Worm (Caenorhabditis elegans) whole organism, L1 larva: Measurements from ENCODE around the gene col-146.

Experiments used
- C04F5.9 ChIP-seq: sonication (generic microtip); optimal IDR thresholded peaks from 2 replicates; lab custom pipeline; 2016; ENCODE audit warnings: missing genetic modification characterization, missing compliant biosample characterization
- aha-1 ChIP-seq: fragments of 150-350 bp; optimal IDR thresholded peaks from 2 replicates; lab custom pipeline; 2014; ENCODE audit warnings: missing biosample characterization, missing genetic modification characterization
- alr-1 ChIP-seq: fragments of 200-800 bp; sonication (Bioruptor generic); optimal IDR thresholded peaks from 2 replicates; lab custom pipeline; 2018; ENCODE audit warnings: borderline replicate concordance, mild to moderate bottlenecking, missing genetic modification characterization, missing compliant biosample characterization
- aly-2 ChIP-seq: fragments of 150-350 bp; optimal IDR thresholded peaks from 2 replicates; lab custom pipeline; 2014; ENCODE audit warnings: missing biosample characterization, missing genetic modification characterization
- ama-1 ChIP-seq: fragments of 150-350 bp; optimal IDR thresholded peaks from 2 replicates; lab custom pipeline; 2014
- ceh-63 ChIP-seq: fragments of 200-800 bp; sonication (Bioruptor generic); optimal IDR thresholded peaks from 2 replicates; lab custom pipeline; 2018; ENCODE audit warnings: mild to moderate bottlenecking, missing genetic modification characterization, missing compliant biosample characterization
- ceh-8 ChIP-seq: fragments of 200-800 bp; sonication (Bioruptor generic); optimal IDR thresholded peaks from 2 replicates; lab custom pipeline; 2018; ENCODE audit warnings: mild to moderate bottlenecking, missing genetic modification characterization, moderate library complexity, missing compliant biosample characterization
- ceh-88 ChIP-seq: fragments of 200-800 bp; sonication (Bioruptor generic); IDR thresholded peaks from 2 replicates; pipeline ENCODE4 v1.3.6; 2022; ENCODE audit warnings: missing genetic modification characterization, missing compliant biosample characterization
- ceh-90 ChIP-seq: sonication (generic microtip); optimal IDR thresholded peaks from 2 replicates; lab custom pipeline; 2016; ENCODE audit warnings: missing genetic modification characterization, missing compliant biosample characterization
- ces-1 ChIP-seq: fragments of 150-350 bp; optimal IDR thresholded peaks from 2 replicates; lab custom pipeline; 2014; ENCODE audit warnings: missing biosample characterization, missing genetic modification reagents, missing genetic modification characterization
- dpl-1 ChIP-seq, 3 experiments: fragments of 150-350 bp in 2 of 3; sonication (generic microtip) in 1 of 3; optimal IDR thresholded peaks; 2 replicates each; lab custom pipeline; 2014 to 2017; ENCODE audit warnings: missing biosample characterization in 3 of 3, missing genetic modification characterization in 3 of 3, missing genetic modification reagents in 3 of 3
- efl-1 ChIP-seq, 4 experiments: fragments of 150-350 bp; optimal IDR thresholded peaks in 3 of 4; peaks in 1 of 4; 1 replicate in 1 of 4; 2 replicates in 3 of 4; lab custom pipeline; 2014; ENCODE audit warnings: missing biosample characterization in 2 of 4, missing genetic modification characterization in 2 of 4, missing genetic modification reagents in 2 of 4
- egl-13 ChIP-seq: sonication (generic microtip); optimal IDR thresholded peaks from 2 replicates; lab custom pipeline; 2016; ENCODE audit warnings: missing genotype, missing genetic modification reagents, missing genetic modification characterization, missing compliant biosample characterization
- egl-27 ChIP-seq, 2 experiments: fragments of 150-350 bp in 1 of 2; sonication (generic microtip); optimal IDR thresholded peaks; 3 replicates each; lab custom pipeline; 2017 to 2018; ENCODE audit warnings: missing biosample characterization in 2 of 2, missing genetic modification characterization in 2 of 2, missing genetic modification reagents in 2 of 2
- ets-5 ChIP-seq: fragments of 200-800 bp; sonication (Bioruptor generic); IDR thresholded peaks from 2 replicates; pipeline ENCODE4 v1.3.6; 2022; ENCODE audit warnings: missing genetic modification characterization, missing compliant biosample characterization
- fkh-8 ChIP-seq: sonication (generic microtip); optimal IDR thresholded peaks from 2 replicates; lab custom pipeline; 2016; ENCODE audit warnings: mild to moderate bottlenecking, missing genetic modification characterization, missing compliant biosample characterization
- hlh-17 ChIP-seq: fragments of 200-800 bp; sonication (Bioruptor generic); optimal IDR thresholded peaks from 2 replicates; lab custom pipeline; 2018; ENCODE audit warnings: missing genetic modification characterization, mild to moderate bottlenecking, missing compliant biosample characterization, moderate library complexity, borderline replicate concordance
- hlh-4 ChIP-seq: sonication (generic microtip); optimal IDR thresholded peaks from 2 replicates; lab custom pipeline; 2016; ENCODE audit warnings: mild to moderate bottlenecking, missing genetic modification characterization, missing compliant biosample characterization
- hpl-2 ChIP-seq: fragments of 150-350 bp; optimal IDR thresholded peaks from 2 replicates; lab custom pipeline; 2014; ENCODE audit warnings: missing biosample characterization, missing genetic modification reagents, missing genetic modification characterization
- irx-1 ChIP-seq: sonication (generic microtip); optimal IDR thresholded peaks from 2 replicates; lab custom pipeline; 2016; ENCODE audit warnings: missing genetic modification characterization, missing compliant biosample characterization
- jun-1 ChIP-seq: fragments of 150-350 bp; optimal IDR thresholded peaks from 2 replicates; lab custom pipeline; 2014; ENCODE audit warnings: missing biosample characterization, missing genetic modification reagents, missing genetic modification characterization
- lin-13 ChIP-seq: fragments of 150-350 bp; optimal IDR thresholded peaks from 2 replicates; lab custom pipeline; 2014; ENCODE audit warnings: missing biosample characterization, missing genetic modification reagents, missing genetic modification characterization
- lin-14 ChIP-seq: fragments of 200-800 bp; sonication (Bioruptor generic); optimal IDR thresholded peaks from 2 replicates; lab custom pipeline; 2018; ENCODE audit warnings: mild to moderate bottlenecking, missing genetic modification characterization, moderate library complexity, missing compliant biosample characterization
- lin-35 ChIP-seq, 2 experiments: fragments of 150-350 bp; optimal IDR thresholded peaks; 2 replicates each; lab custom pipeline; 2014; ENCODE audit warnings: missing biosample characterization in 2 of 2, missing genetic modification characterization in 2 of 2, missing genetic modification reagents in 2 of 2
- lsy-2 ChIP-seq, 2 experiments: fragments of 150-350 bp; optimal IDR thresholded peaks; 2 replicates each; lab custom pipeline; 2014; ENCODE audit warnings: missing biosample characterization in 2 of 2, missing genetic modification characterization in 2 of 2
- mdl-1 ChIP-seq, 2 experiments: fragments of 150-350 bp; optimal IDR thresholded peaks; 2 replicates each; lab custom pipeline; 2014 to 2017; ENCODE audit warnings: missing biosample characterization in 2 of 2, missing genetic modification characterization in 2 of 2, inconsistent platforms in 1 of 2
- mef-2 ChIP-seq: fragments of 150-350 bp; optimal IDR thresholded peaks from 2 replicates; lab custom pipeline; 2014; ENCODE audit warnings: missing biosample characterization, missing genetic modification characterization
- nhr-19 ChIP-seq: fragments of 200-800 bp; sonication (Bioruptor generic); conservative IDR thresholded peaks from 2 replicates; pipeline ENCODE4 v1.3.6; 2022; ENCODE audit warnings: missing genetic modification characterization, missing compliant biosample characterization
- nhr-71 ChIP-seq: sonication (generic microtip); optimal IDR thresholded peaks from 2 replicates; lab custom pipeline; 2016; ENCODE audit warnings: mild to moderate bottlenecking, missing genetic modification characterization, moderate library complexity, missing compliant biosample characterization
- nhr-76 ChIP-seq: sonication (generic microtip); optimal IDR thresholded peaks from 2 replicates; lab custom pipeline; 2017; ENCODE audit warnings: missing biosample characterization, missing genetic modification characterization
- nhr-85 ChIP-seq: sonication (generic microtip); peaks from one replicate; lab custom pipeline; 2016; ENCODE audit warnings: missing genetic modification characterization, inconsistent platforms, missing compliant biosample characterization
- pag-3 ChIP-seq: sonication (generic microtip); optimal IDR thresholded peaks from 2 replicates; lab custom pipeline; 2017; ENCODE audit warnings: missing genetic modification characterization, mild to moderate bottlenecking, missing compliant biosample characterization, antibody characterized with exemption, borderline replicate concordance; ENCODE audit not compliant: insufficient read depth
- pax-3 ChIP-seq: fragments of 200-800 bp; sonication (Bioruptor generic); optimal IDR thresholded peaks from 2 replicates; lab custom pipeline; 2018; ENCODE audit warnings: mild to moderate bottlenecking, missing genetic modification characterization, moderate library complexity, missing compliant biosample characterization
- rnt-1 ChIP-seq: sonication (generic microtip); optimal IDR thresholded peaks from 2 replicates; lab custom pipeline; 2016; ENCODE audit warnings: mild to moderate bottlenecking, missing genetic modification characterization, moderate library complexity, missing compliant biosample characterization
- snpc-4 ChIP-seq: fragments of 150-350 bp; optimal IDR thresholded peaks from 2 replicates; lab custom pipeline; 2014; ENCODE audit warnings: missing biosample characterization, missing genetic modification characterization
- sox-4 ChIP-seq: sonication (generic microtip); optimal IDR thresholded peaks from 2 replicates; lab custom pipeline; 2016; ENCODE audit warnings: missing genetic modification characterization, missing compliant biosample characterization
- sup-37 ChIP-seq: fragments of 200-800 bp; sonication (Bioruptor generic); optimal IDR thresholded peaks from 2 replicates; lab custom pipeline; 2018; ENCODE audit warnings: mild to moderate bottlenecking, missing genetic modification characterization, missing compliant biosample characterization
- tbx-2 ChIP-seq: sonication (generic microtip); optimal IDR thresholded peaks from 2 replicates; lab custom pipeline; 2016; ENCODE audit warnings: missing genetic modification characterization, missing compliant biosample characterization
- unc-130 ChIP-seq: fragments of 150-350 bp; optimal IDR thresholded peaks from 2 replicates; lab custom pipeline; 2017; ENCODE audit warnings: missing biosample characterization, missing genetic modification characterization, inconsistent platforms
- unc-30 ChIP-seq: sonication (generic microtip); optimal IDR thresholded peaks from 2 replicates; lab custom pipeline; 2017; ENCODE audit warnings: missing biosample characterization, missing genetic modification characterization
- unc-62 ChIP-seq: fragments of 150-350 bp; optimal IDR thresholded peaks from 2 replicates; lab custom pipeline; 2014; ENCODE audit warnings: missing biosample characterization, missing genetic modification reagents, missing genetic modification characterization
- unc-86 ChIP-seq: sonication (generic microtip); optimal IDR thresholded peaks from 2 replicates; lab custom pipeline; 2016; ENCODE audit warnings: missing genetic modification characterization, missing compliant biosample characterization
- vab-15 ChIP-seq: sonication (generic microtip); optimal IDR thresholded peaks from 2 replicates; lab custom pipeline; 2017; ENCODE audit warnings: missing genotype, mild to moderate bottlenecking, missing genetic modification characterization, missing compliant biosample characterization
- zip-4 ChIP-seq: fragments of 200-800 bp; sonication (Bioruptor generic); optimal IDR thresholded peaks from 2 replicates; lab custom pipeline; 2018; ENCODE audit warnings: mild to moderate bottlenecking, missing genetic modification characterization, moderate library complexity, missing compliant biosample characterization
- ztf-4 ChIP-seq: fragments of 150-350 bp; optimal IDR thresholded peaks from 2 replicates; lab custom pipeline; 2014; ENCODE audit warnings: missing biosample characterization, missing genetic modification characterization

col-146 gene

DNA sequence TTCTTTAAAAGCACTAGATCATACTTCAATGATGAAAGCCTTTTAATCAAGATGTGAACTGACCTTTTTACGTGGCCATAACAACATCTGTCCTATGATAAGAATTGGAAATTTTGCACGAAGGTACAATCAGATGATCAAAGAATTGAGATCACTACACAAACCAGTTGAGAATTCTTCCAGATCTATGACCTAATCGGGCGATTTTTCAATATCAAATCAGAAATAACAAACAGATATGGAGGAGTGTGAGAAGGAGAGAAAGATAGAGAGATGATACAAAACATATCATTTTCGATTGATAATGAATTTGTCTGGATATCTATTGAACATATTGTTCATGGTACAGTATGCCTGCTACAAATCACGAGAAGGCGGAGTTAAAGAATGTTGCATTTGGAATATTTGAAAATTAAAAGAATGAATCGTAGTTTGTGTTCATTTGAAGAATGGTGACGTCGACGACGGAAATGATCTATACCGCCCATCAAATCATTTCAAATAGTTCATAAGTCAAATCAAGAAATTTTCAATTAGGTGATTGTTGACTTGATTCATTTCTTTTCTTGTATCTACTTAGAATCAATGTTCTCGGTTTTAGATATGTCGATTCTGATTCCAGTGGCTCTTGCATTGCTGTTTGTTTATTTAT is 24.5 kb downstream of the col-146 start, which contains the start of gene cyp-29A4 (continued):
- no peak for TF ChIP-seq hlh-17 (GFP tag; lab: Kevin White, UChicago)
- no peak for TF ChIP-seq ceh-90 (tag; lab: Kevin White, UChicago)
- no peak for TF ChIP-seq irx-1 (tag; lab: Kevin White, UChicago)
- TF ChIP-seq lin-14, result peak; percentile 57
- TF ChIP-seq alr-1 (tag; lab: Kevin White, UChicago), result no peak
- TF ChIP-seq unc-62 (GFP tag; lab: Kevin White, UChicago), result no peak
- no peak for TF ChIP-seq snpc-4 (tag; lab: Kevin White, UChicago)
- TF ChIP-seq nhr-76, result no peak
- TF ChIP-seq vab-15 (tag; lab: Kevin White, UChicago), result peak; percentile 39

- TF ChIP-seq hlh-4 (tag; lab: Kevin White, UChicago) (no peak), ceh-88 (GFP tag; lab: Robert Waterston, UW) (no peak), zip-4 (GFP tag; lab: Kevin White, UChicago) (no peak), mdl-1 (tag; optimal IDR thresholded peaks at IDR 0.05; lab: Kevin White, UChicago) (no peak), lsy-2 (tag; optimal IDR thresholded peaks at IDR 0.05; lab: Kevin White, UChicago) (no peak), ztf-4 (tag; lab: Kevin White, UChicago) (no peak), fkh-8 (no peak), egl-13 (tag; lab: Kevin White, UChicago) (no peak), unc-62 (GFP tag; lab: Kevin White, UChicago) (no peak), aha-1 (tag; lab: Kevin White, UChicago) (no peak), nhr-85 (tag; lab: Kevin White, UChicago) (no peak), sup-37 (GFP tag; lab: Kevin White, UChicago) (no peak), unc-86 (no peak)
These were observed 31.8 kb downstream of the col-146 start, which contains the start of gene pitr-4 for ce11 chrV:9661514-9661913. Gene pitr-4 (minus strand): TSS chrV:9661614.

- TF ChIP-seq ama-1 (lab: Kevin White, UChicago) (no peak), efl-1 (optimal IDR thresholded peaks at IDR 0.05; lab: Kevin White, UChicago) (no peak), efl-1 (GFP tag; optimal IDR thresholded peaks at IDR 0.05 in 1 of 2; lab: Kevin White, UChicago) (peak in 1 of 2 experiments; percentile 28)
- TF ChIP-seq, all 84 proteins: peak for 1
These were observed 34.2 kb downstream of the col-146 start for ce11 chrV:9663948-9664347.

- TF ChIP-seq lin-13 (GFP tag; lab: Kevin White, UChicago) (no peak), egl-13 (tag; lab: Kevin White, UChicago) (no peak), ceh-8 (GFP tag; lab: Kevin White, UChicago) (no peak), rnt-1 (tag; lab: Kevin White, UChicago) (no peak), C04F5.9 (no peak), hlh-4 (tag; lab: Kevin White, UChicago) (no peak), tbx-2 (tag; lab: Kevin White, UChicago) (peak; percentile 38), mdl-1 (tag; optimal IDR thresholded peaks at IDR 0.05; lab: Kevin White, UChicago) (no peak), mef-2 (no peak), sox-4 (tag; lab: Kevin White, UChicago) (no peak), ceh-63 (GFP tag; lab: Kevin White, UChicago) (no peak), ces-1 (no peak), nhr-71 (tag; lab: Kevin White, UChicago) (peak; percentile 23), unc-62 (GFP tag; lab: Kevin White, UChicago) (no peak), nhr-19 (GFP tag; lab: Robert Waterston, UW) (no peak), ceh-88 (GFP tag; lab: Robert Waterston, UW) (no peak), lin-35 (GFP tag; optimal IDR thresholded peaks at IDR 0.05; lab: Kevin White, UChicago) (peak in 1 of 2 experiments; percentile 38), jun-1 (no peak), dpl-1 (GFP tag; optimal IDR thresholded peaks at IDR 0.05; lab: Kevin White, UChicago) (peak in 1 of 3 experiments; percentile 4), aly-2 (tag; lab: Kevin White, UChicago) (no peak), unc-130 (no peak), hpl-2 (GFP tag; lab: Kevin White, UChicago) (no peak), zip-4 (GFP tag; lab: Kevin White, UChicago) (no peak), egl-27 (tag; optimal IDR thresholded peaks at IDR 0.05; lab: Kevin White, UChicago) (no peak), pag-3 (no peak), ets-5 (no peak), pax-3 (tag; lab: Kevin White, UChicago) (no peak), unc-30 (no peak)
These were observed 34.9 kb downstream of the col-146 start for ce11 chrV:9664620-9665019.
